Fruit fly (Drosophila melanogaster) Kc167 (cell line): Measurements from ENCODE around the gene AhcyL1.

ENCODE experiments used
- Myc ChIP-seq: fragments of >200 bp; optimal IDR thresholded peaks from 2 replicates; lab custom pipeline; 2017; ENCODE audit warnings: missing external identifiers
- Sin3A ChIP-seq: fragments of >200 bp; optimal IDR thresholded peaks from 2 replicates; lab custom pipeline; 2018; ENCODE audit warnings: missing external identifiers
- h ChIP-seq: fragments of >200 bp; optimal IDR thresholded peaks from 3 replicates; lab custom pipeline; 2018; ENCODE audit warnings: missing external identifiers
- insv ChIP-seq: fragments of >200 bp; optimal IDR thresholded peaks from 3 replicates; lab custom pipeline; 2018; ENCODE audit warnings: missing external identifiers
- psq ChIP-seq: fragments of >200 bp; optimal IDR thresholded peaks from 2 replicates; lab custom pipeline; 2017; ENCODE audit warnings: missing external identifiers
- ttk ChIP-seq: sonication (Bioruptor generic); optimal IDR thresholded peaks from 2 replicates; lab custom pipeline; 2017; ENCODE audit warnings: missing external identifiers

DNA sequence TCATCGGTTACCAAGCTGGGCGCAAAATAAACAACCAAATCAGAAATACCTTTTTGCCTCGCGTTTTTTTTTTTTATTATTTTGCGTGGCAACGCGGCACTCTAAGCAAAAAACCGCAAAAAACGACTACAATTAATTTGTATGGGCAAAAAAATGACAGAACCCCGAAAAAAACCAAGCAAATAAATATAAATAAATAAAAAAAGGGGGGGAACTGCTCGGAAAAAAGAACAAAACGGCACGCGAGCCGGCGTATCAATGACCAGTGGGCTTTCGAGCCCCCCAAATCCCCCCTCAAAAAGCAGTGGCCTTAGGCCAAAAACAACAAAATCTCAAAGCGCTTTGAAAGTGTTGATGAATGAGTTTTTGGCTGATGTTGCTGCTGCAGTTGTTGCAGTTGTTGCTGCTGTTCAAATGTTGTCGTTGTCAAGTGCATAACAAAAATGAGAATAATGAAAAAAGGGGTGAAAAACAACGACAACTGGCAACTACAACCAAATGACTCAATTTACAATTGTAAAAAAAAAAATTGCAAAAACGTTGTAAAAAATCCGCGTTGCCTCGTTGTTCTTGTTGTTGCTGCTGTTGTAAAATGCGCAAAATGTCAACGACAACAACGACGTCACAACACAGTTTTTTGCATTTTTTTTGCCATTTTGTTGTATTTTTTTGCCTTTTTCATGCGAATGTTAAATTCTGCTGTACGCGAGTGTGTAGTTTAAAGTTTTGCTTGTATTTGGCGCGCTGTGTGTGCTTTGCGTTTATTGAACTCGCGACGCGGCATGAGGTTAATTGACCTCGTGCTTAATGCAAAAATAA, 33.2 kb upstream of the AhcyL1 start:
- TF ChIP-seq h (lab: Kevin White, UChicago) (no peak), insv (lab: Kevin White, UChicago) (no peak), psq (no peak), Myc (lab: Kevin White, UChicago) (no peak), Sin3A (lab: Kevin White, UChicago) (no peak), ttk (no peak)
